Fruit fly (Drosophila melanogaster): ENCODE results near the gene CG13247.

Gene CG13247

dm6 chr3L:20370013-20370412, at the start of gene CG13247:
TSS of gene CG13247 (plus strand) at chr3L:20370313.
- no peak for TF ChIP-seq CG17801 (GFP tag; optimal IDR thresholded peaks at IDR 0.05; ENCODE audit: partially characterized antibody)

dm6 chr3L:20320652-20321051, 49.5 kb upstream of the CG13247 start, which contains the start of gene Spn77Bb:
TSS of gene Spn77Bb (plus strand) at chr3L:20320952.
- no peak for TF ChIP-seq CG17801 (GFP tag; optimal IDR thresholded peaks at IDR 0.05; ENCODE audit: partially characterized antibody)

dm6 chr3L:20342334-20342733, 27.8 kb upstream of the CG13247 start, which contains the start of gene Spn77Bc:
TSS of gene Spn77Bc (plus strand) at chr3L:20342634.
- TF ChIP-seq CG17801 (GFP tag; optimal IDR thresholded peaks at IDR 0.05; ENCODE audit: partially characterized antibody), result no peak

dm6 chr3L:20347762-20348580, 22.1 kb upstream of the CG13247 start, which contains the start of the genes Rbbp5 and eRF1:
TSS of gene Rbbp5 (minus strand) at chr3L:20347942.
TSS of gene eRF1 (plus strand) at chr3L:20348355.
- TF ChIP-seq CG17801 (GFP tag; optimal IDR thresholded peaks at IDR 0.05; ENCODE audit: partially characterized antibody), result peak; percentile 78

dm6 chr3L:20348581-20349093, 21.5 kb upstream of the CG13247 start:
- TF ChIP-seq CG17801 (GFP tag; optimal IDR thresholded peaks at IDR 0.05; ENCODE audit: partially characterized antibody), result no peak

- no peak for TF ChIP-seq CG17801 (GFP tag; optimal IDR thresholded peaks at IDR 0.05; ENCODE audit: partially characterized antibody)
These were observed 20.7 kb upstream of the CG13247 start for dm6 chr3L:20349333-20349924.

- no peak for TF ChIP-seq CG17801 (GFP tag; optimal IDR thresholded peaks at IDR 0.05; ENCODE audit: partially characterized antibody)
These were observed 17.0 kb upstream of the CG13247 start, which contains the start of gene CG5618 for dm6 chr3L:20353149-20353548. TSS of gene CG5618 (plus strand) at chr3L:20353449.

dm6 chr3L:20353726-20354332, 16.3 kb upstream of the CG13247 start:
- no peak for TF ChIP-seq CG17801 (GFP tag; optimal IDR thresholded peaks at IDR 0.05; ENCODE audit: partially characterized antibody)

DNA sequence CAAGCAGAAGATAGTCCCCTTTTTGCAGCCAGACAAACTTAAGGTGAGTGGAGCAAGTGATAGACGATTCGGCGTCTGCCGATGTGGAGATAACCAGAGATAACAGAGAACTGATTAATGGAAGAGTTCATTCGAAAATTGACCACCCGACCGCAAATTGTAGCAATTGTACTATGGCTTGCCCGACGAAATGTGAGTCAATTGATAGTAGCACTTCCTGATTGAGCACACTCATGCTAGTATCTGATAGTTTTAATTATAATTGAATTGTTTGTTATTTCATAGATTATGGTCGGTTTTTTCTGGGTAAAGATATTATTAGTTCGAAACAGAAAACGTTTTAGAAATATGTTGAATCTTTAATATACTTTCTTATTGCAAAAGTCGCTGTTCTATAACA, 15.8 kb upstream of the CG13247 start:
- TF ChIP-seq CG17801 (GFP tag; optimal IDR thresholded peaks at IDR 0.05; ENCODE audit: partially characterized antibody), result no peak

dm6 chr3L:20354872-20355271, 15.2 kb upstream of the CG13247 start:
- TF ChIP-seq CG17801 (GFP tag; optimal IDR thresholded peaks at IDR 0.05; ENCODE audit: partially characterized antibody), result no peak

dm6 chr3L:20356613-20357012, 13.5 kb upstream of the CG13247 start, which contains the start of gene kin17:
TSS of gene kin17 (plus strand) at chr3L:20356807.
- TF ChIP-seq CG17801 (GFP tag; optimal IDR thresholded peaks at IDR 0.05; ENCODE audit: partially characterized antibody), result no peak

dm6 chr3L:20358212-20358611, 11.9 kb upstream of the CG13247 start, which contains the start of gene CG5665:
TSS of gene CG5665 (plus strand) at chr3L:20358512.
- no peak for TF ChIP-seq CG17801 (GFP tag; optimal IDR thresholded peaks at IDR 0.05; ENCODE audit: partially characterized antibody)

- TF ChIP-seq CG17801 (GFP tag; optimal IDR thresholded peaks at IDR 0.05; ENCODE audit: partially characterized antibody), result no peak
These were observed 8.7 kb upstream of the CG13247 start, which contains the start of gene Prim2 for dm6 chr3L:20361389-20361788. TSS of gene Prim2 (minus strand) at chr3L:20361585.

dm6 chr3L:20366074-20366473, 4.0 kb upstream of the CG13247 start:
- TF ChIP-seq CG17801 (GFP tag; optimal IDR thresholded peaks at IDR 0.05; ENCODE audit: partially characterized antibody), result no peak
